Fruit fly (Drosophila melanogaster) whole organism, embryonic: ENCODE data around the gene put.
A peak's percentile ranks its signal among the peaks of the same experiment; 100 is the strongest.

ENCODE experiments used
- Ada2b ChIP-seq: fragments of 200-800 bp; sonication (Bioruptor generic); IDR thresholded peaks from 2 replicates; pipeline ENCODE4 v1.3.6; 2022; ENCODE audit warnings: missing biosample characterization, missing genetic modification characterization
- Awh ChIP-seq: fragments of 200-800 bp; sonication (Bioruptor generic); IDR thresholded peaks from 2 replicates; pipeline ENCODE4, ENCODE4 v1.3.6; 2022; ENCODE audit warnings: missing biosample characterization, missing genetic modification characterization
- B-H2 ChIP-seq: fragments of 200-800 bp; sonication (Bioruptor generic); optimal IDR thresholded peaks from 2 replicates; lab custom pipeline; 2018; ENCODE audit warnings: missing biosample characterization, mild to moderate bottlenecking, missing genetic modification characterization
- CG10366 ChIP-seq: fragments of 200-800 bp; sonication (Bioruptor generic); IDR thresholded peaks from 2 replicates; pipeline ENCODE4 v1.3.6; 2022; ENCODE audit warnings: missing biosample characterization, missing genetic modification characterization
- CG10654 ChIP-seq: fragments of 200-800 bp; sonication (Bioruptor generic); optimal IDR thresholded peaks from 2 replicates; lab custom pipeline; 2016; ENCODE audit warnings: missing biosample characterization, missing genetic modification characterization
- CG12236 ChIP-seq: fragments of 200-800 bp; sonication (Bioruptor generic); optimal IDR thresholded peaks from 2 replicates; lab custom pipeline; 2016; ENCODE audit warnings: missing biosample characterization, missing genetic modification characterization
- CG12942 ChIP-seq: fragments of 200-800 bp; sonication (Bioruptor generic); optimal IDR thresholded peaks from 3 replicates; lab custom pipeline; 2016; ENCODE audit warnings: missing biosample characterization, missing genetic modification characterization
- CG1529 ChIP-seq: fragments of 200-800 bp; sonication (Bioruptor generic); optimal IDR thresholded peaks from 3 replicates; lab custom pipeline; 2018; ENCODE audit warnings: missing biosample characterization, missing genetic modification characterization
- CG18619 ChIP-seq: fragments of 200-800 bp; sonication (Bioruptor generic); optimal IDR thresholded peaks from 3 replicates; lab custom pipeline; 2017; ENCODE audit warnings: missing biosample characterization, mild to moderate bottlenecking, missing genetic modification characterization
- CG2889 ChIP-seq: fragments of 200-800 bp; sonication (Bioruptor generic); IDR thresholded peaks from 3 replicates; pipeline ENCODE4 v1.3.6; 2022; ENCODE audit warnings: missing biosample characterization, missing genetic modification characterization
- CG3065 ChIP-seq: fragments of 200-800 bp; sonication (Bioruptor generic); optimal IDR thresholded peaks from 2 replicates; lab custom pipeline; 2016; ENCODE audit warnings: missing biosample characterization, missing genetic modification characterization
- CG3726 ChIP-seq: fragments of 200-800 bp; sonication (Bioruptor generic); IDR thresholded peaks from 3 replicates; pipeline ENCODE4, ENCODE4 v1.3.6; 2022; ENCODE audit warnings: missing biosample characterization, missing genetic modification characterization
- CG4360 ChIP-seq: fragments of 200-800 bp; sonication (Bioruptor generic); IDR thresholded peaks from 2 replicates; pipeline ENCODE4 v1.3.6; 2022; ENCODE audit warnings: missing biosample characterization, missing genetic modification characterization
- CG5180 ChIP-seq: fragments of 200-800 bp; sonication (Bioruptor generic); optimal IDR thresholded peaks from 3 replicates; lab custom pipeline; 2017; ENCODE audit warnings: missing biosample characterization, missing genetic modification characterization, mild to moderate bottlenecking, moderate library complexity, missing genetic modification reagents
- CG6175 ChIP-seq: fragments of 200-800 bp; sonication (Bioruptor generic); IDR thresholded peaks from 3 replicates; pipeline ENCODE4 v1.3.6; 2022; ENCODE audit warnings: missing biosample characterization, missing genetic modification characterization
- CG6813 ChIP-seq: fragments of 200-800 bp; sonication (Bioruptor generic); optimal IDR thresholded peaks from 2 replicates; lab custom pipeline; 2017; ENCODE audit warnings: missing biosample characterization, missing genetic modification characterization, mild to moderate bottlenecking, moderate library complexity, missing genetic modification reagents
- CG8478 ChIP-seq: fragments of >200 bp; optimal IDR thresholded peaks from 2 replicates; lab custom pipeline; 2018
- CG9437 ChIP-seq: fragments of 200-800 bp; sonication (Bioruptor generic); optimal IDR thresholded peaks from 2 replicates; lab custom pipeline; 2018; ENCODE audit warnings: missing biosample characterization, mild to moderate bottlenecking, missing genetic modification characterization
- CoRest ChIP-seq: fragments of 200-800 bp; sonication (Bioruptor generic); optimal IDR thresholded peaks from 3 replicates; lab custom pipeline; 2018; ENCODE audit warnings: missing biosample characterization, mild to moderate bottlenecking, missing genetic modification characterization, moderate library complexity
- CrebB ChIP-seq: fragments of 200-800 bp; sonication (Bioruptor generic); optimal IDR thresholded peaks from 3 replicates; lab custom pipeline; 2018; ENCODE audit warnings: missing biosample characterization, mild to moderate bottlenecking, missing genetic modification characterization
- Doc3 ChIP-seq: fragments of 200-800 bp; sonication (Bioruptor generic); IDR thresholded peaks from 3 replicates; pipeline ENCODE4 v1.3.6; 2022; ENCODE audit warnings: missing biosample characterization, missing genetic modification characterization; ENCODE audit not compliant: partially characterized antibody
- Fer3 ChIP-seq: fragments of 200-800 bp; sonication (Bioruptor generic); optimal IDR thresholded peaks from 2 replicates; lab custom pipeline; 2018; ENCODE audit warnings: missing biosample characterization, mild to moderate bottlenecking, missing genetic modification characterization, moderate library complexity
- HLH54F ChIP-seq: fragments of 200-800 bp; sonication (Bioruptor generic); optimal IDR thresholded peaks from 3 replicates; lab custom pipeline; 2016; ENCODE audit warnings: missing biosample characterization, missing genetic modification characterization
- Hey ChIP-seq: fragments of 200-800 bp; sonication (Bioruptor generic); optimal IDR thresholded peaks from 3 replicates; lab custom pipeline; 2018; ENCODE audit warnings: missing biosample characterization, mild to moderate bottlenecking, missing genetic modification characterization
- NC2α ChIP-seq: fragments of 200-800 bp; sonication (Bioruptor generic); optimal IDR thresholded peaks from 2 replicates; lab custom pipeline; 2016; ENCODE audit warnings: missing biosample characterization, missing genetic modification characterization
- Neu2 ChIP-seq: fragments of 200-800 bp; sonication (Bioruptor generic); optimal IDR thresholded peaks from 3 replicates; lab custom pipeline; 2016; ENCODE audit warnings: missing biosample characterization, missing genetic modification characterization, borderline replicate concordance
- Opbp ChIP-seq: fragments of 200-800 bp; sonication (Bioruptor generic); IDR thresholded peaks from 3 replicates; pipeline ENCODE4 v1.3.6; 2022; ENCODE audit warnings: missing biosample characterization, missing genetic modification characterization; ENCODE audit not compliant: partially characterized antibody
- PHDP ChIP-seq: fragments of 200-800 bp; sonication (Bioruptor generic); optimal IDR thresholded peaks from 3 replicates; lab custom pipeline; 2018; ENCODE audit warnings: missing biosample characterization, mild to moderate bottlenecking, missing genetic modification characterization, moderate library complexity
- Poxn ChIP-seq: fragments of 200-800 bp; sonication (Bioruptor generic); IDR thresholded peaks from 2 replicates; pipeline ENCODE4 v1.3.6; 2022; ENCODE audit warnings: missing biosample characterization, missing genetic modification characterization
- Ravus ChIP-seq: fragments of 200-800 bp; sonication (Bioruptor generic); IDR thresholded peaks from 2 replicates; pipeline ENCODE4 v1.3.6; 2022; ENCODE audit warnings: missing biosample characterization, missing genetic modification characterization
- Six4 ChIP-seq: fragments of 200-800 bp; sonication (Bioruptor generic); optimal IDR thresholded peaks from 2 replicates; lab custom pipeline; 2016; ENCODE audit warnings: missing biosample characterization, missing genetic modification characterization
- Sox102F ChIP-seq: fragments of 200-800 bp; sonication (Bioruptor generic); optimal IDR thresholded peaks from 2 replicates; lab custom pipeline; 2018; ENCODE audit warnings: missing biosample characterization, mild to moderate bottlenecking, missing genetic modification characterization, moderate library complexity
- Taf1 ChIP-seq: fragments of 200-800 bp; sonication (Bioruptor generic); IDR thresholded peaks from 2 replicates; pipeline ENCODE4 v1.3.6; 2022; ENCODE audit warnings: missing biosample characterization, missing genetic modification characterization
- Trl ChIP-seq, 3 experiments: fragments of >200 bp in 2 of 3; fragments of 200-800 bp in 1 of 3; sonication (Bioruptor generic) in 1 of 3; optimal IDR thresholded peaks; 2 replicates in 1 of 3; 3 replicates in 2 of 3; lab custom pipeline; 2016 to 2017; ENCODE audit warnings: missing biosample characterization in 1 of 3, missing genetic modification characterization in 1 of 3
- chinmo ChIP-seq: fragments of 200-800 bp; sonication (Bioruptor generic); IDR thresholded peaks from 4 replicates; pipeline ENCODE4 v1.3.6; 2022; ENCODE audit warnings: missing biosample characterization, missing genetic modification characterization; ENCODE audit not compliant: partially characterized antibody
- croc ChIP-seq: fragments of 200-800 bp; sonication (Bioruptor generic); conservative IDR thresholded peaks from 3 replicates; pipeline ENCODE4 v1.3.6; 2022; ENCODE audit warnings: missing biosample characterization, missing genetic modification characterization
- dati ChIP-seq: fragments of 200-800 bp; sonication (Bioruptor generic); IDR thresholded peaks from 2 replicates; pipeline ENCODE4 v1.3.6; 2022; ENCODE audit warnings: missing biosample characterization, missing genetic modification characterization
- dmrt99B ChIP-seq: fragments of 200-800 bp; sonication (Bioruptor generic); optimal IDR thresholded peaks from 2 replicates; lab custom pipeline; 2018; ENCODE audit warnings: missing biosample characterization, mild to moderate bottlenecking, missing genetic modification characterization, moderate library complexity
- dpn ChIP-seq, 2 experiments: fragments of 200-800 bp; sonication (Bioruptor generic); optimal IDR thresholded peaks; 3 replicates each; lab custom pipeline; 2016; ENCODE audit warnings: missing biosample characterization in 2 of 2, missing genetic modification characterization in 2 of 2
- ems ChIP-seq: fragments of 200-800 bp; sonication (Bioruptor generic); optimal IDR thresholded peaks from 3 replicates; lab custom pipeline; 2016; ENCODE audit warnings: missing biosample characterization, missing genetic modification characterization
- mld ChIP-seq: fragments of 200-800 bp; sonication (Bioruptor generic); IDR thresholded peaks from 3 replicates; pipeline ENCODE4 v1.3.6; 2022; ENCODE audit warnings: missing biosample characterization, missing genetic modification characterization; ENCODE audit not compliant: partially characterized antibody
- nerfin-2 ChIP-seq: fragments of 200-800 bp; sonication (Bioruptor generic); IDR thresholded peaks from 2 replicates; pipeline ENCODE4 v1.3.6; 2022; ENCODE audit warnings: missing biosample characterization, missing genetic modification characterization; ENCODE audit not compliant: partially characterized antibody
- pros ChIP-seq: fragments of 200-800 bp; sonication (Bioruptor generic); optimal IDR thresholded peaks from 3 replicates; lab custom pipeline; 2019; ENCODE audit warnings: missing biosample characterization, mild to moderate bottlenecking, missing genetic modification characterization, moderate library complexity
- repo ChIP-seq: fragments of 200-800 bp; sonication (Bioruptor generic); optimal IDR thresholded peaks from 2 replicates; lab custom pipeline; 2016; ENCODE audit warnings: missing biosample characterization, missing genetic modification characterization
- slou ChIP-seq: fragments of 200-800 bp; sonication (Bioruptor generic); optimal IDR thresholded peaks from 3 replicates; lab custom pipeline; 2016; ENCODE audit warnings: missing biosample characterization, missing genetic modification characterization
- tap ChIP-seq: fragments of 200-800 bp; optimal IDR thresholded peaks from 3 replicates; lab custom pipeline; 2019; ENCODE audit warnings: missing biosample characterization, mild to moderate bottlenecking, missing genetic modification characterization, moderate library complexity
- tx ChIP-seq: fragments of 200-800 bp; sonication (Bioruptor generic); optimal IDR thresholded peaks from 2 replicates; lab custom pipeline; 2016; ENCODE audit warnings: missing biosample characterization, missing genetic modification characterization
- zf30C ChIP-seq: fragments of 200-800 bp; sonication (Bioruptor generic); optimal IDR thresholded peaks from 3 replicates; lab custom pipeline; 2018; ENCODE audit warnings: missing biosample characterization, mild to moderate bottlenecking, missing genetic modification characterization

put gene

dm6 chr3R:14625215-14626156, at the start of gene put, which contains the start of gene His4r (continued):
- TF ChIP-seq CG1529 (GFP tag; lab: Kevin White, UChicago) (no peak), Awh (no peak), CG6813 (GFP tag; lab: Kevin White, UChicago) (no peak), dpn (GFP tag; optimal IDR thresholded peaks at IDR 0.05; lab: Kevin White, UChicago) (peak in 1 of 2 experiments; percentile 35), tap (tag; lab: Kevin White, UChicago) (no peak), PHDP (tag; lab: Kevin White, UChicago) (no peak), Trl (optimal IDR thresholded peaks at IDR 0.05; lab: Kevin White, UChicago) (no peak), Trl (GFP tag; optimal IDR thresholded peaks at IDR 0.05; lab: Kevin White, UChicago) (no peak), CG10366 (GFP tag; lab: Robert Waterston, UW) (no peak), Fer3 (tag; lab: Kevin White, UChicago) (no peak), dati (GFP tag; lab: Robert Waterston, UW) (no peak), zf30C (GFP tag; lab: Kevin White, UChicago) (no peak), Six4 (GFP tag; lab: Kevin White, UChicago) (no peak), CG12942 (GFP tag; lab: Kevin White, UChicago) (no peak), CG3726 (no peak), nerfin-2 (GFP tag; lab: Robert Waterston, UW) (peak; percentile 20; the same call in 1 of the 2 replicates), mld (no peak), CG18619 (GFP tag; lab: Kevin White, UChicago) (no peak), CG5180 (no peak), croc (GFP tag; lab: Robert Waterston, UW) (no peak), Hey (no peak), slou (GFP tag; lab: Kevin White, UChicago) (no peak), CG6175 (GFP tag; lab: Robert Waterston, UW) (no peak), NC2α (GFP tag; lab: Kevin White, UChicago) (no peak), HLH54F (GFP tag; lab: Kevin White, UChicago) (no peak), tx (no peak), Sox102F (GFP tag; lab: Kevin White, UChicago) (no peak), Doc3 (GFP tag; lab: Robert Waterston, UW) (0 out of 3 replicates have a peak, but pooled peaks have one; percentile 25), ems (GFP tag; lab: Kevin White, UChicago) (no peak), Taf1 (GFP tag; lab: Robert Waterston, UW) (no peak), dmrt99B (tag; lab: Kevin White, UChicago) (no peak), Ravus (GFP tag; lab: Robert Waterston, UW) (no peak), CG10654 (GFP tag; lab: Kevin White, UChicago) (no peak), CG9437 (peak; percentile 36), B-H2 (no peak), CrebB (peak; percentile 45), CG2889 (no peak), pros (GFP tag; lab: Kevin White, UChicago) (peak; percentile 13), Neu2 (GFP tag; lab: Kevin White, UChicago) (no peak), repo (peak; percentile 47), CG8478 (peak; percentile 81), CG3065 (no peak), Ada2b (GFP tag; lab: Robert Waterston, UW) (no peak), Opbp (peak; percentile 78), CG12236 (GFP tag; lab: Kevin White, UChicago) (no peak), CG4360 (no peak; the same call in 1 of the 2 replicates), chinmo (peak; percentile 48; the same call in 1 of the 4 replicates), CoRest (tag; lab: Kevin White, UChicago) (peak; percentile 4), Poxn (no peak)
